Comparison of ENCODE assay signal across 5 worm cellular contexts in genomic region chrIV:14506042-14506441, ce11.
A peak's percentile ranks its signal among the peaks of the same experiment; 100 is the strongest.
TF ChIP-seq lines count a peak whose summit lies in the region.

No protein-coding gene starts in this region.

TF ChIP-seq in whole organism, L1 larva, 84 proteins besides CTCF, POLR2A, EP300 and RAD21:
- peak; percentile 3 for TF ChIP-seq skn-1 (tag; optimal IDR thresholded peaks at IDR 0.05; lab: Kevin White, UChicago)
- TF ChIP-seq pag-3 (tag; optimal IDR thresholded peaks at IDR 0.05; lab: Kevin White, UChicago; ENCODE audit: borderline replicate concordance, insufficient read depth) = peak; percentile 26
- TF ChIP-seq nhr-76 (tag; optimal IDR thresholded peaks at IDR 0.05; lab: Kevin White, UChicago) = no peak

TF ChIP-seq in whole organism, L2 larva, 48 proteins besides CTCF, POLR2A, EP300 and RAD21:
- TF ChIP-seq nhr-129 (tag; optimal IDR thresholded peaks at IDR 0.05; lab: Kevin White, UChicago) (peak; percentile 65), peb-1 (tag; optimal IDR thresholded peaks at IDR 0.05; lab: Kevin White, UChicago) (no peak), C34F6.9 (tag; optimal IDR thresholded peaks at IDR 0.05; lab: Kevin White, UChicago) (peak; percentile 6), F13H6.1 (tag; optimal IDR thresholded peaks at IDR 0.05; lab: Kevin White, UChicago) (peak; percentile 58)
TF ChIP-seq in whole organism, L2 larva: peak in this region for 3.

TF ChIP-seq in whole organism, L4 larva, 104 proteins besides CTCF, POLR2A, EP300 and RAD21:
- TF ChIP-seq fos-1 (tag; optimal IDR thresholded peaks at IDR 0.05; lab: Kevin White, UChicago) = no peak
- TF ChIP-seq daf-16 (GFP tag; optimal IDR thresholded peaks at IDR 0.05; lab: Kevin White, UChicago) = peak in 1 of 2 experiments; percentile 40
- no peak for TF ChIP-seq daf-16 (tag; optimal IDR thresholded peaks at IDR 0.05; lab: Kevin White, UChicago)
- no peak for TF ChIP-seq lim-7 (GFP tag; IDR thresholded peaks at IDR 0.05; lab: Robert Waterston, UW)
- TF ChIP-seq pha-4 (GFP tag; IDR thresholded peaks at IDR 0.05; lab: Robert Waterston, UW) = no peak
- no peak for TF ChIP-seq pha-4 (tag; optimal IDR thresholded peaks at IDR 0.05; lab: Kevin White, UChicago)
- peak; percentile 55; the same call in 1 of the 2 replicates for TF ChIP-seq snpc-1.2 (GFP tag; IDR thresholded peaks at IDR 0.05; lab: Robert Waterston, UW)

TF ChIP-seq in whole organism, mixed stage, embryonic, 35 proteins besides CTCF, POLR2A, EP300 and RAD21:
- TF ChIP-seq hlh-1 (tag; optimal IDR thresholded peaks at IDR 0.05; lab: Kevin White, UChicago) (peak; percentile 54), elt-1 (tag; optimal IDR thresholded peaks at IDR 0.05; lab: Kevin White, UChicago; ENCODE audit: borderline replicate concordance, insufficient read depth) (no peak), blmp-1 (tag; optimal IDR thresholded peaks at IDR 0.05; lab: Kevin White, UChicago) (no peak), nhr-76 (tag; optimal IDR thresholded peaks at IDR 0.05; lab: Kevin White, UChicago) (no peak), M03D4.4 (tag; optimal IDR thresholded peaks at IDR 0.05; lab: Kevin White, UChicago) (no peak), bed-3 (GFP tag; optimal IDR thresholded peaks at IDR 0.05; lab: Kevin White, UChicago) (no peak), sptf-1 (tag; optimal IDR thresholded peaks at IDR 0.05; lab: Kevin White, UChicago) (no peak)

TF ChIP-seq in whole organism, young adult, 124 proteins besides CTCF, POLR2A, EP300 and RAD21:
- TF ChIP-seq hlh-12 (tag; optimal IDR thresholded peaks at IDR 0.05; lab: Kevin White, UChicago) = no peak
- TF ChIP-seq attf-6 (GFP tag; IDR thresholded peaks at IDR 0.05; lab: Robert Waterston, UW) = peak; percentile 41; the same call in 1 of the 2 replicates
- no peak for TF ChIP-seq T07F8.4 (tag; optimal IDR thresholded peaks at IDR 0.05; lab: Kevin White, UChicago)
- no peak for TF ChIP-seq F39B2.1 (GFP tag; IDR thresholded peaks at IDR 0.05; lab: Robert Waterston, UW)
- TF ChIP-seq Y53F4B.3 (GFP tag; IDR thresholded peaks at IDR 0.05; lab: Robert Waterston, UW) = no peak
- TF ChIP-seq aptf-2 (GFP tag; conservative IDR thresholded peaks at IDR 0.05; lab: Robert Waterston, UW) = no peak
- no peak for TF ChIP-seq hmg-20 (GFP tag; IDR thresholded peaks at IDR 0.05; lab: Robert Waterston, UW)
- no peak for TF ChIP-seq ceh-40 (GFP tag; IDR thresholded peaks at IDR 0.05; lab: Robert Waterston, UW)
TF ChIP-seq in whole organism, young adult: peak in this region for 1.
